Worm (Caenorhabditis elegans): Measurements from ENCODE around the gene nhr-179.

The nhr-179 gene

DNA sequence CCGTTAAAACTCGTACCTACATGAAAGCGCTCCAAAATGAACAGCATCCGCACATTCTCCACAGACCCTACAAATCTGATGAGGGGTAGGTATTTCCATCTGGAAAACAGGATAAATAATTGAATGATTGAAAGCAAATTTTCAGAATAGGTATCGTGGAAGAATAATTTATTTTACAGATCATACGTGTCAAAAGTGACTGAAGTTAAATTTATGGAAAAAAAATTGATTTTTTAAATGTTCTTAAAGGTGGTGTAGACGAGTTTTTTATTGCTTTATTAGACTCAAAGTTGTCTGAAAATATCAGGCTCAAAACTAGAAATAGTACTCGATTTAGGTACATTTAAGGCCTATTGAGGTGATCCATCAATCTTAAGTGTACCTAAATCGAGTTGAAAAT, 8.1 kb upstream of the nhr-179 start, which contains the start of gene nhr-237:
Gene nhr-237, minus strand, starts transcription at position 101 of the 400 bp plus-strand sequence.
- TF ChIP-seq tlf-1 (GFP tag; optimal IDR thresholded peaks at IDR 0.05), result no peak

DNA sequence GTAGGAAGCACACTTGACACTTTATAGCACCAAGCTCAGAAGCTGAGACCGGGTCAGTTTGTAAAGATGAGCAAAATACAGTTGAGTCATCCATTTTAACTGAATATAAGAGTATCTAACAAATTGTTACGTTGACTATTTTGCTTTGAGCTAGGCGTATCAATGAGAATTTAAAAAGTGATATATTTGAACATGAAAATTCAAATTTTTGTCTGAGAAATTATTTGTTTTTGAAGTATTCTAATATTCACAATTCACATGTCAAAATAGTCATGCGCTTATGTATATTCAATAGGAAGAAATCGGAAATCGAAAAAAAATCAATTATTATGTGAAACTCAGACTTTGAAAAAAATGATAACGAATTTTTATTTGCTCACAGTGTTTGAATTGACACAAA, 5.7 kb upstream of the nhr-179 start, which contains the start of gene nhr-110:
Gene nhr-110, minus strand, starts transcription at position 101 of the 400 bp plus-strand sequence.
- TF ChIP-seq B0336.3 (GFP tag; IDR thresholded peaks at IDR 0.05) (no peak), K12H6.12 (tag; optimal IDR thresholded peaks at IDR 0.05) (no peak)

DNA sequence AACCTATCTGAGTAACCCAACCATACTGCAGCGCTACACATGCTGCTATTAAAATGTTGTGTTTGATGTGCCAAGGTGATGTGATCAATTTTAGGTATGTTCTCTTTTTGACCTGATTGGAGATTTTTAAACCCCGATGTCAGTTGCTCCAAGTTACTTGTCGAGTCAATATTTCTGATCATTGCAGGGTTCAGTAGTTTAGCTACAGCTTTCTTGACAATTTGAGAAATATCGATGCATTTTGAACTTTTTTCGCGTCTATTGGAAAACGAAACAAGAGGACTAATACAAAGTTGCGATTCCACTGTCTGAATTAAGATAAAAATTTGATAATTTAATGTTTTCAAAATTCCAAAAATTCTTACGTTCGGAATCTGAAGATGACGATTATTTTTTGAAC, 4.8 kb upstream of the nhr-179 start:
- TF ChIP-seq zim-3 (tag; optimal IDR thresholded peaks at IDR 0.05) (no peak), rpc-1 (optimal IDR thresholded peaks at IDR 0.05) (no peak), rpc-1 (tag; optimal IDR thresholded peaks at IDR 0.05) (no peak)

DNA sequence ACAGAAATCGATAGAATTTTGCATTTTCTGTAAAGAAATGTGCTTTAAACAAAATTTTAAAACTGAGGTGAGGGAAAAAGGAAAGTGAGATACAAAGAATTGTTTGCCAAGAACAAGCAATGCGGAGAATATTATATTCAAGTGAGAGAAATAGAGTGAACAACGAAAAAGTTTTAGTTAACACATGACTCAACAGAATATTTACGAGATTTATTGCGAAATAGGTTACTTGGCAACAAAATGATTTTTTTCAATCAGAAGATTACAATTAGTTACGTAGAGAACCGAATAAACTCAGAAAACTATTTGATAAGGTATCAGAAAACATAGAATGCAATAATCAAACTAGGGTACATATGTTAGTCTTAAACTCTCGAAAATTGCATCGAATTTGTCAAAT, 2.8 kb upstream of the nhr-179 start, which contains the start of gene nhr-117:
Gene nhr-117, minus strand, starts transcription at position 27 of the 400 bp plus-strand sequence.
- TF ChIP-seq F57C9.4 (tag; optimal IDR thresholded peaks at IDR 0.05), result no peak
- TF ChIP-seq cebp-1 (GFP tag; IDR thresholded peaks at IDR 0.05), result peak; percentile 86
- TF ChIP-seq cebp-1 (tag; optimal IDR thresholded peaks at IDR 0.05), result peak; percentile 95
- TF ChIP-seq attf-5 (GFP tag; optimal IDR thresholded peaks at IDR 0.05), result peak; percentile 1

DNA sequence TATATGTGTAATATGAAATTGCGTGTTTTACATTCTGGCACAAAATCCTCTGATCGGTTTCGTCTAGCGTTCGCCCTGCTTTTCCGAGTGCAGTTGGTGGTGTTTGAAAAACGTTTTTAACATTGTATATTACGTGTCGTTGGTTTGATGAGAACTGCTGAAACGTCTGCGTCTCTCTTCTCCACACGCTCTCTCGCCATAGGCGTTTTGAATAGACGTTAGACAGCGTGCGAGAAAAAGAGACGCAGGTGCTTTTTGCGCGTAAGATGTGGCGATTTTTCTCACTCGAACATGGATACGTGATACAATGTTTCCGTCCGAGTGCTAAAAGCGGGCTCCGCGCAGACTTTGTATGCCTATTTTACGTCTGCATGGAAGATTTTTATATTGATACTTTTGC, 1.9 kb upstream of the nhr-179 start:
- TF ChIP-seq hmg-1.2 (GFP tag; IDR thresholded peaks at IDR 0.05), result peak; percentile 95
- TF ChIP-seq mes-4 (tag; optimal IDR thresholded peaks at IDR 0.05), result no peak

DNA sequence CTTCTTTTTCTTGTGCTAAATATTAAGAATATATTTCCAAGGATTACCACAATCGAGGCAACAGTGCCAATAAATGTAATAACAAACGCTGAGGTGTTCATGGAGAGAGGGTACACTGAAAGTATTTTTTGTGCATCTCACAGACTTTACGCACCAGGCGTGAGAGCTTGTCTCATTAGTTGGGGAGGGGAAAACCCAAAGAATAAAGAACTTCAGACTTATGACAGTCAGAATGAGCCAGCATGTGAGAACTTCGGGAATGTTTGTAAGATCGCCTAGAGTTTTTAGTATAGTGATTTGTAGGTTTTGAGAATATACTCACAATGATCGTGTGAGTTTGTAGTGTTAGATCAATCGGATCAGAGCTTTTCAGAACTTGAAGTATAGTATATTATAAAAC, 3.9 kb downstream of the nhr-179 start, which contains the start of gene srbc-41:
Gene srbc-41, minus strand, starts transcription at position 101 of the 400 bp plus-strand sequence.
- TF ChIP-seq lir-1 (GFP tag; conservative IDR thresholded peaks at IDR 0.05) (no peak), xnd-1 (tag; optimal IDR thresholded peaks at IDR 0.05) (no peak)

DNA sequence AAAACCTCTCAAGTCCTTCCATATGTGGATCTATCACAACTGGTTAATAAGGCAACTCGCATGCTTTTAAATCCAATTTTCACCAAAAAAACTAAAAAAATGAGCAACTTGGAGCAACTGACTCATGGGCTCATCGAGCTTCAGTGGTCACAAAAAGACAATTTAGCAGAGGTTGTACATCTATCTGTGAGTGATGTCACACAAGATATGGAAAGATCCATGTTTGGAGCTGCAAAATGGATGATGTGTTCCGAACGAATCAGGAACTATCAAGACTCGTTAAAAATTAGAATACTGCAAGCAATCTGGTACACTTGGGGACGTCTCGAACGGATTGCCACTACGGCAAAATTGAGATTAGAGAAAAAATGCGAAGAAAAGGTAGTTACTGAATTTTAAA, 7.1 kb downstream of the nhr-179 start:
- TF ChIP-seq F52B5.7 (tag; optimal IDR thresholded peaks at IDR 0.05), result no peak
- no peak for TF ChIP-seq snpc-1.3 (tag; optimal IDR thresholded peaks at IDR 0.05; ENCODE audit: insufficient read depth)
- no peak for TF ChIP-seq nfya-2 (GFP tag; IDR thresholded peaks at IDR 0.05)
- no peak for TF ChIP-seq ztf-6 (GFP tag; IDR thresholded peaks at IDR 0.05)
- TF ChIP-seq zim-3 (tag; optimal IDR thresholded peaks at IDR 0.05), result no peak
- TF ChIP-seq nhr-80 (tag; optimal IDR thresholded peaks at IDR 0.05), result no peak
- TF ChIP-seq Y56A3A.18 (GFP tag; IDR thresholded peaks at IDR 0.05), result no peak
- TF ChIP-seq T26A5.8 (tag; optimal IDR thresholded peaks at IDR 0.05), result no peak
- TF ChIP-seq madf-3 (GFP tag; IDR thresholded peaks at IDR 0.05), result no peak
- no peak for TF ChIP-seq F39B2.1 (GFP tag; IDR thresholded peaks at IDR 0.05)
- TF ChIP-seq F55B11.4 (tag; optimal IDR thresholded peaks at IDR 0.05; ENCODE audit: borderline replicate concordance, insufficient read depth), result no peak
- no peak for TF ChIP-seq lir-1 (GFP tag; conservative IDR thresholded peaks at IDR 0.05)
- TF ChIP-seq lin-35 (GFP tag; optimal IDR thresholded peaks at IDR 0.05), result no peak

DNA sequence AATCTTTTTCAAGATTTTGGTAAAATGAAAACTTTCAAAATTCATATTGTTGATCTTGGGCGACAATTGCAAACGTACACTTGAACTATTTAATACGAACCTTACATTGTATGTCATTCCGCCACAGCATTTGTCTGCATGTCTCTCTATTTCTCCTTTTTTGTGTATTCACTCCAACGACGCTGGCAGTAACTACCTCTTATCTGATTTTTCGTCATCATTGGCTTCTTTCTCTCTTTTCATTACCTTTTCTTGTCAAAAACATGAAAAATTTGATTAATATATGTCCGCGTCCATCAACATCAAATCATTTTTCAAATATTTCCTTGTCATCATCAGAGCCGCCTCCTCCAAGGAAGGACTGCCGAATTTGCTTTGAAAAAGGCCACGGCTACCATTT, 8.6 kb downstream of the nhr-179 start, which contains the start of gene nhr-177:
Gene nhr-177, plus strand, starts transcription at position 167 of the 400 bp plus-strand sequence.
- peak; percentile 69 for TF ChIP-seq nhr-80 (tag; optimal IDR thresholded peaks at IDR 0.05)
- TF ChIP-seq rcor-1 (GFP tag; IDR thresholded peaks at IDR 0.05), result no peak

Measured in whole organism, young adult.